Worm (Caenorhabditis elegans) whole organism, L2 larva: ENCODE results near the gene srsx-14.

Experiments used
- ZK546.5 ChIP-seq: sonication (generic microtip); optimal IDR thresholded peaks from 2 replicates; lab custom pipeline; 2017; ENCODE audit warnings: missing biosample characterization, missing genetic modification characterization
- aly-2 ChIP-seq: fragments of 150-350 bp; optimal IDR thresholded peaks from 2 replicates; lab custom pipeline; 2014; ENCODE audit warnings: missing biosample characterization, missing genetic modification characterization
- ama-1 ChIP-seq: fragments of 150-350 bp; optimal IDR thresholded peaks from 2 replicates; lab custom pipeline; 2018; ENCODE audit warnings: inconsistent platforms
- ceh-82 ChIP-seq: fragments of 150-350 bp; optimal IDR thresholded peaks from 2 replicates; lab custom pipeline; 2014; ENCODE audit warnings: missing biosample characterization, missing genetic modification characterization
- lin-39 ChIP-seq: fragments of 150-350 bp; optimal IDR thresholded peaks from 2 replicates; lab custom pipeline; 2014; ENCODE audit warnings: missing biosample characterization, missing genetic modification reagents, missing genetic modification characterization
- lsy-2 ChIP-seq, 2 experiments: fragments of 150-350 bp in 1 of 2; sonication (generic microtip) in 1 of 2; optimal IDR thresholded peaks; 2 replicates each; lab custom pipeline; 2014 to 2017; ENCODE audit warnings: missing biosample characterization in 2 of 2, missing genetic modification characterization in 2 of 2
- nhr-25 ChIP-seq: fragments of 150-350 bp; sonication (generic microtip); optimal IDR thresholded peaks from 3 replicates; lab custom pipeline; 2014; ENCODE audit warnings: missing biosample characterization, missing genetic modification characterization
- nhr-77 ChIP-seq: fragments of 150-350 bp; optimal IDR thresholded peaks from 2 replicates; lab custom pipeline; 2014; ENCODE audit warnings: missing biosample characterization, missing genetic modification characterization
- skn-1 ChIP-seq: sonication (generic microtip); optimal IDR thresholded peaks from 2 replicates; lab custom pipeline; 2017; ENCODE audit warnings: missing biosample characterization, missing genetic modification characterization
- snpc-4 ChIP-seq: fragments of 150-350 bp; optimal IDR thresholded peaks from 2 replicates; lab custom pipeline; 2014; ENCODE audit warnings: missing biosample characterization, missing genetic modification characterization
- zag-1 ChIP-seq: fragments of 150-350 bp; optimal IDR thresholded peaks from 2 replicates; lab custom pipeline; 2014; ENCODE audit warnings: missing biosample characterization, missing genetic modification characterization

DNA sequence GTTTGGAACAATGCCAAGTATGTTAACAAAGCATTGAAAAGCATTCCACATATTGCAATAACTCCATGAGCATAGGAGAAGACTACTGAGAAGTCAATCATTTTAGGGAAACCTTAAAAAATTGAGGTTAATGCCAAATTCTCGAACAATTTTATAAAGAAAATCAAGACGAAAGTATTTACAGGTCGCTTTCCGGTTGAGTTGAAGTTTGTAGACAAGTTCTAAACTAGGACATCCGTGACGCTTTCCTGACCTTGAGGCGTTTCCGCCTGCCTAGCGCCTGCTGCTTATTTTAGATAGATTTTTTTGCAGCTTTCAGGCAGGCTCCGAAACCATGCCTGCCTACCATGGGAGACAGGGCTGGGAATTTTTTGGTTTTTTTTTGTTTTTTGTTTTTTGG is 8.6 kb upstream of the srsx-14 start, which contains the start of gene srd-13:
- TF ChIP-seq ceh-82: no peak
- no peak for TF ChIP-seq lin-39 (tag; lab: Kevin White, UChicago)
- no peak for TF ChIP-seq nhr-77 (tag; lab: Kevin White, UChicago)
- no peak for TF ChIP-seq nhr-25
- TF ChIP-seq lsy-2 (tag; optimal IDR thresholded peaks at IDR 0.05; lab: Kevin White, UChicago): no peak
- no peak for TF ChIP-seq aly-2 (tag; lab: Kevin White, UChicago)
- no peak for TF ChIP-seq snpc-4 (tag; lab: Kevin White, UChicago)
- no peak for TF ChIP-seq ama-1 (lab: Kevin White, UChicago)
- no peak for TF ChIP-seq ZK546.5
- TF ChIP-seq zag-1: no peak
- TF ChIP-seq skn-1: no peak
